Worm (Caenorhabditis elegans): Measurements from ENCODE around the gene B0250.5.

Gene B0250.5

DNA sequence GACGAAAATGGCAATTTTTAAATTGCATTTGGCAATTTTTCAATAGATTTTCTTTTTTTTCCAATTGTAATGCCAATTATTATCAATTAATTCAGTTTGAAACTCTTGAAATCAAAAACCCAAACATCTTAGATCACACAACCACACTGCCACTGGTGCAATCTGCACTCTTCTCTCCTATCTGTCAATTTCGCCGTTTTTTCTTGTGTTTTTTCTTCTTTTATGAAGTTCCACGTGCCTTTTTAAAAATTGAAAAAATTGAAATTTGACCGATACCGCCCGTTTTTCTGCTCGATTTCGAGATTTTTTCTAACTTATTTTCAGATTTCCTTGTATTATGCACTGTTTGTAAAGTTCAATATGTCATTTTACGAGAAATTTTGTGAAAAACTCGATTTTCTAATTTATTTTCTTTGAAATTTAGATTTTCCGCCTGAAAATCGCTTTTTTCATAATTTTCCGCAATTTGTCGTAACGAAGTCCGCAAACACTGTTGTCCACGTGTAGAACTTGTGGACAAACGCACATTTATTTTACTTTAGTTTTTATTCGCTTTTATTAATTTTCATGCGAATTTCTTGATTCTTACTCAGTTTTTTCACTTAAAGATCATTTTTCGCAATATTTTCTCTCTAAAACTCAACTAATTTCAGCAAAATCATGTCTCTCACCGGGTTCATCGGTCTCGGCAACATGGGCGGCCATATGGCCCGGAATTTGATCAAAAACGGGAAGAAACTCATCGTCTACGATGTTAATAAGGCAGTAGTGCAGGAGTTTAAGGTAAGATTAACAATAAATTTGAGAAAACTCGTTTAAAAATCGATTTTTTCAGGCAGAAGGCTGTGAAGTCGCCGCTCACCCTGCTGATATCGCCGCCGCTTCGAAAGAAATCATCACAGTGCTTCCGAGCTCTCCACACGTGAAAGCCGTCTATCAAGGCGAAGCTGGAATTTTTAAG is at the start of gene B0250.5 (continued):
- TF ChIP-seq lin-13 (GFP tag; optimal IDR thresholded peaks at IDR 0.05) (no peak), nhr-20 (tag; optimal IDR thresholded peaks at IDR 0.05) (peak; percentile 56), mep-1 (tag; optimal IDR thresholded peaks at IDR 0.05) (peak; percentile 69), lir-3 (tag; optimal IDR thresholded peaks at IDR 0.05; ENCODE audit: poor library complexity) (no peak), ceh-88 (GFP tag; IDR thresholded peaks at IDR 0.05) (no peak), C04F5.9 (tag; optimal IDR thresholded peaks at IDR 0.05) (no peak), mab-9 (GFP tag; IDR thresholded peaks at IDR 0.05) (no peak), ets-5 (GFP tag; IDR thresholded peaks at IDR 0.05) (no peak), irx-1 (tag; optimal IDR thresholded peaks at IDR 0.05) (peak; percentile 62), ceh-63 (GFP tag; optimal IDR thresholded peaks at IDR 0.05) (no peak), pag-3 (tag; optimal IDR thresholded peaks at IDR 0.05; ENCODE audit: borderline replicate concordance, insufficient read depth) (no peak), snu-23 (GFP tag; optimal IDR thresholded peaks at IDR 0.05) (peak; percentile 69), sptf-1 (tag; optimal IDR thresholded peaks at IDR 0.05) (no peak), isw-1 (GFP tag; IDR thresholded peaks at IDR 0.05) (peak; percentile 72), C34B4.2 (tag; optimal IDR thresholded peaks at IDR 0.05) (no peak), rnt-1 (tag; optimal IDR thresholded peaks at IDR 0.05) (no peak), lin-14 (GFP tag; optimal IDR thresholded peaks at IDR 0.05) (no peak), unc-130 (tag; optimal IDR thresholded peaks at IDR 0.05) (no peak), lin-39 (tag; optimal IDR thresholded peaks at IDR 0.05) (peak; percentile 31), ceh-90 (tag; optimal IDR thresholded peaks at IDR 0.05) (no peak), efl-1 (optimal IDR thresholded peaks at IDR 0.05) (peak; percentile 46 to 73), efl-1 (GFP tag; optimal IDR thresholded peaks at IDR 0.05 in 1 of 2) (peak; percentile 72 to 94), blmp-1 (tag; optimal IDR thresholded peaks at IDR 0.05) (peak; percentile 22), nhr-11 (tag; optimal IDR thresholded peaks at IDR 0.05) (no peak), fkh-4 (tag; optimal IDR thresholded peaks at IDR 0.05; ENCODE audit: borderline replicate concordance) (no peak), hlh-17 (GFP tag; optimal IDR thresholded peaks at IDR 0.05; ENCODE audit: borderline replicate concordance) (no peak), ztf-4 (tag; optimal IDR thresholded peaks at IDR 0.05) (no peak), C16A3.4 (tag; optimal IDR thresholded peaks at IDR 0.05) (no peak), zag-1 (tag; optimal IDR thresholded peaks at IDR 0.05) (no peak), fkh-8 (tag; optimal IDR thresholded peaks at IDR 0.05) (peak; percentile 5), tlp-1 (tag; optimal IDR thresholded peaks at IDR 0.05) (no peak), lin-15B (tag; optimal IDR thresholded peaks at IDR 0.05) (no peak), zip-4 (GFP tag; optimal IDR thresholded peaks at IDR 0.05) (no peak)

- no peak for TF ChIP-seq lin-39 (tag; optimal IDR thresholded peaks at IDR 0.05)
- TF ChIP-seq sox-4 (tag; optimal IDR thresholded peaks at IDR 0.05) = no peak
- no peak for TF ChIP-seq swsn-7 (tag; optimal IDR thresholded peaks at IDR 0.05)
- TF ChIP-seq nhr-20 (tag; optimal IDR thresholded peaks at IDR 0.05) = no peak
- no peak for TF ChIP-seq snpc-4 (tag; optimal IDR thresholded peaks at IDR 0.05)
- TF ChIP-seq lir-3 (tag; optimal IDR thresholded peaks at IDR 0.05; ENCODE audit: poor library complexity) = no peak
- TF ChIP-seq pax-3 (tag; optimal IDR thresholded peaks at IDR 0.05) = no peak
- TF ChIP-seq unc-98 (GFP tag; IDR thresholded peaks at IDR 0.05) = no peak
- TF ChIP-seq pag-3 (tag; optimal IDR thresholded peaks at IDR 0.05; ENCODE audit: borderline replicate concordance, insufficient read depth) = no peak
- no peak for TF ChIP-seq irx-1 (tag; optimal IDR thresholded peaks at IDR 0.05)
- no peak for TF ChIP-seq lin-15B (tag; optimal IDR thresholded peaks at IDR 0.05)
- TF ChIP-seq unc-62 (GFP tag; optimal IDR thresholded peaks at IDR 0.05) = no peak
These were observed 47.8 kb upstream of the B0250.5 start for ce11 chrV:20445898-20446297.
